Worm (Caenorhabditis elegans): ENCODE results near the gene cyp-13A1.
A peak's percentile ranks its signal among the peaks of the same experiment; 100 is the strongest.

Gene cyp-13A1

ce11 chrII:9773892-9774581, 7.8 kb downstream of the cyp-13A1 start, which contains the start of gene ZK1321.4:
Gene ZK1321.4, minus strand, starts transcription at chrII:9773942.
- TF ChIP-seq nfya-1 (tag; optimal IDR thresholded peaks at IDR 0.05; ENCODE audit: insufficient read depth) = peak; percentile 22
- no peak for TF ChIP-seq unc-39 (tag; optimal IDR thresholded peaks at IDR 0.05)

ce11 chrII:9769797-9770520, 11.8 kb downstream of the cyp-13A1 start, which contains the start of gene aqp-10:
Gene aqp-10, minus strand, starts transcription at chrII:9769847.
- TF ChIP-seq snpc-4 (tag; optimal IDR thresholded peaks at IDR 0.05) (peak; percentile 36), ceh-16 (tag; optimal IDR thresholded peaks at IDR 0.05) (no peak), egl-27 (tag; optimal IDR thresholded peaks at IDR 0.05) (no peak), skn-1 (tag; optimal IDR thresholded peaks at IDR 0.05) (no peak), R02D3.7 (tag; optimal IDR thresholded peaks at IDR 0.05) (peak; percentile 13), hmg-11 (tag; optimal IDR thresholded peaks at IDR 0.05) (peak; percentile 73), nhr-237 (tag; optimal IDR thresholded peaks at IDR 0.05) (no peak), nhr-23 (tag; optimal IDR thresholded peaks at IDR 0.05) (peak; percentile 12), unc-39 (tag; optimal IDR thresholded peaks at IDR 0.05) (no peak), pha-4 (tag; optimal IDR thresholded peaks at IDR 0.05) (peak; percentile 66), elt-2 (tag; optimal IDR thresholded peaks at IDR 0.05) (peak; percentile 76), zag-1 (tag; optimal IDR thresholded peaks at IDR 0.05) (no peak), nhr-43 (tag; optimal IDR thresholded peaks at IDR 0.05; ENCODE audit: poor library complexity, severe bottlenecking) (peak; percentile 30), nfya-1 (tag; optimal IDR thresholded peaks at IDR 0.05; ENCODE audit: insufficient read depth) (peak; percentile 86), mml-1 (tag; optimal IDR thresholded peaks at IDR 0.05) (no peak), ceh-28 (tag; optimal IDR thresholded peaks at IDR 0.05) (peak; percentile 20), pqm-1 (tag; optimal IDR thresholded peaks at IDR 0.05) (peak; percentile 78)

ce11 chrII:9764696-9765095, 17.1 kb downstream of the cyp-13A1 start:
- TF ChIP-seq elt-3 (tag; optimal IDR thresholded peaks at IDR 0.05) (no peak), egl-5 (tag; optimal IDR thresholded peaks at IDR 0.05) (no peak), nhr-76 (tag; optimal IDR thresholded peaks at IDR 0.05) (no peak), mdl-1 (tag; optimal IDR thresholded peaks at IDR 0.05) (no peak), fkh-10 (GFP tag; optimal IDR thresholded peaks at IDR 0.05) (no peak), ceh-28 (tag; optimal IDR thresholded peaks at IDR 0.05) (no peak), nhr-77 (tag; optimal IDR thresholded peaks at IDR 0.05) (no peak), ama-1 (optimal IDR thresholded peaks at IDR 0.05) (no peak), tbx-2 (tag; optimal IDR thresholded peaks at IDR 0.05) (no peak), pha-4 (tag; optimal IDR thresholded peaks at IDR 0.05) (no peak), nhr-11 (tag; optimal IDR thresholded peaks at IDR 0.05) (no peak), aly-2 (tag; optimal IDR thresholded peaks at IDR 0.05) (no peak), nhr-12 (tag; optimal IDR thresholded peaks at IDR 0.05) (no peak), skn-1 (tag; optimal IDR thresholded peaks at IDR 0.05) (no peak), snpc-4 (tag; optimal IDR thresholded peaks at IDR 0.05) (no peak), ceh-82 (tag; optimal IDR thresholded peaks at IDR 0.05) (no peak), nhr-237 (tag; optimal IDR thresholded peaks at IDR 0.05) (no peak), nhr-67 (tag; optimal IDR thresholded peaks at IDR 0.05) (no peak)

- TF ChIP-seq ztf-4 (tag; optimal IDR thresholded peaks at IDR 0.05) (no peak), nhr-11 (tag; optimal IDR thresholded peaks at IDR 0.05) (peak; percentile 60), nfya-1 (tag; optimal IDR thresholded peaks at IDR 0.05; ENCODE audit: insufficient read depth) (peak; percentile 26), zag-1 (tag; optimal IDR thresholded peaks at IDR 0.05) (no peak), eor-1 (tag; optimal IDR thresholded peaks at IDR 0.05) (no peak), nhr-76 (tag; optimal IDR thresholded peaks at IDR 0.05) (no peak)
Observed at ce11 chrII:9759382-9759781, 22.4 kb downstream of the cyp-13A1 start.

ce11 chrII:9757651-9758282, 24.0 kb downstream of the cyp-13A1 start, which contains the start of gene shk-1:
Gene shk-1, plus strand, starts transcription at chrII:9758232.
- TF ChIP-seq nhr-11 (tag; optimal IDR thresholded peaks at IDR 0.05) (peak; percentile 40), ceh-28 (tag; optimal IDR thresholded peaks at IDR 0.05) (no peak), nfya-1 (tag; optimal IDR thresholded peaks at IDR 0.05; ENCODE audit: insufficient read depth) (peak; percentile 31)

Data from whole organism, L3 larva.